Fruit fly (Drosophila melanogaster): Measurements from ENCODE around the gene CG10195.

The CG10195 gene

DNA sequence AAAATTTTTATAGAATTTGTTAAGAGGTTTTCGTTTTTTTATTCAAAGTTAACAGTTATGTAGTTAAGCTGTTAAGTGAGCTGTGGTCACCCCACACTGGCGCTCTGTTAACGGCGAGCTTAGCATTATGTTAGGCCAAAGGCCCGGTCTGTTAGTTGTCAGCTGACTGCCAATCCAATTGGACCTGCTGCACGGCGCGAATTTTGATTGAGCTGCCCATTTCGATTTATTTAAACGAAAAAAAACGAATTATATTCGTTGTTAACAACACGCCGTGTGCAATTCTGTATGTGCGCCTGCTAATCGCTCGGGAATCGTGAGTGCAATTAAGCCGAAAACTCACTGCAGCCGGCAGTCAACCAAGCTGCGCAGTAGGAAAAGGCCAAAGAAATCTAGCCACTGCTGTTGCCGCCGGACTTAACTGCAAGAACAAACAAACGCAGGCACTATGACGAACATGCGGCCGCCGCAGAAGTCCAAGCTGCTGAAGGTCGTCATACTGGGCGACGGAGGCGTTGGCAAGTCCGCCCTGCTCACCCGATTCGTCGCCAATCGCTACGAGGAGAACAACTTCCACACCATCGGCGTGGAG, 52.0 kb downstream of the CG10195 start, which contains the start of gene Rab9:
Rab9 (plus strand) TSS at position 151 of the 592 bp plus-strand sequence.
- no peak for TF ChIP-seq CTCF (optimal IDR thresholded peaks at IDR 0.05)
- TF ChIP-seq CG8478 (optimal IDR thresholded peaks at IDR 0.05): no peak

Measured in S2 (cell line).